Fruit fly (Drosophila melanogaster): Measurements from ENCODE around the gene AkhR.

Gene AkhR

dm6 chr2L:6717460-6717859, 1.5 kb upstream of the AkhR start, which contains the start of gene Aatf (continued):
- no peak for TF ChIP-seq NfI (GFP tag; optimal IDR thresholded peaks at IDR 0.05)
- no peak for TF ChIP-seq CG11504 (tag; optimal IDR thresholded peaks at IDR 0.05)
- TF ChIP-seq CG14710 (tag; optimal IDR thresholded peaks at IDR 0.05) = peak; percentile 63
- no peak for TF ChIP-seq Sox102F (GFP tag; optimal IDR thresholded peaks at IDR 0.05)
- TF ChIP-seq stc (GFP tag; IDR thresholded peaks at IDR 0.05) = no peak
- no peak for TF ChIP-seq HLH54F (GFP tag; optimal IDR thresholded peaks at IDR 0.05)
- TF ChIP-seq CG9727 (GFP tag; optimal IDR thresholded peaks at IDR 0.05) = no peak
- TF ChIP-seq CG1792 (GFP tag; optimal IDR thresholded peaks at IDR 0.05) = no peak
- TF ChIP-seq CG17912 (GFP tag; optimal IDR thresholded peaks at IDR 0.05) = no peak
- TF ChIP-seq BEAF-32 (GFP tag; optimal IDR thresholded peaks at IDR 0.05) = peak; percentile 88
- no peak for TF ChIP-seq CG32532 (GFP tag; IDR thresholded peaks at IDR 0.05)
- no peak for TF ChIP-seq kay (GFP tag; optimal IDR thresholded peaks at IDR 0.05)
- no peak for TF ChIP-seq seq (GFP tag; IDR thresholded peaks at IDR 0.05)
- TF ChIP-seq slbo (GFP tag; IDR thresholded peaks at IDR 0.05) = no peak
- TF ChIP-seq cas (GFP tag; IDR thresholded peaks at IDR 0.05) = no peak
- TF ChIP-seq Xbp1 (GFP tag; optimal IDR thresholded peaks at IDR 0.05) = no peak
- TF ChIP-seq knrl (GFP tag; IDR thresholded peaks at IDR 0.05; ENCODE audit: partially characterized antibody) = peak; percentile 80
- TF ChIP-seq CG17361 (GFP tag; IDR thresholded peaks at IDR 0.05) = no peak
- no peak for TF ChIP-seq emc (GFP tag; optimal IDR thresholded peaks at IDR 0.05)
- no peak for TF ChIP-seq Atf-2 (GFP tag; optimal IDR thresholded peaks at IDR 0.05)
- no peak for TF ChIP-seq CG12744 (GFP tag; optimal IDR thresholded peaks at IDR 0.05)
- no peak for TF ChIP-seq ssp (GFP tag; IDR thresholded peaks at IDR 0.05)
- no peak for TF ChIP-seq kni (GFP tag; optimal IDR thresholded peaks at IDR 0.05)
- TF ChIP-seq CG2202 (tag; optimal IDR thresholded peaks at IDR 0.05) = no peak
- TF ChIP-seq Dfd (GFP tag; optimal IDR thresholded peaks at IDR 0.05) = no peak
- TF ChIP-seq so (GFP tag; IDR thresholded peaks at IDR 0.05) = no peak
- no peak for TF ChIP-seq CG11695 (GFP tag; IDR thresholded peaks at IDR 0.05)
- TF ChIP-seq CG5953 (GFP tag; IDR thresholded peaks at IDR 0.05) = no peak
- TF ChIP-seq PHDP (tag; optimal IDR thresholded peaks at IDR 0.05) = no peak
- TF ChIP-seq CG9932 (GFP tag; IDR thresholded peaks at IDR 0.05) = no peak; the same call in 1 of the 2 replicates
- TF ChIP-seq Optix (GFP tag; IDR thresholded peaks at IDR 0.05) = no peak
- no peak for TF ChIP-seq Vsx1 (GFP tag; optimal IDR thresholded peaks at IDR 0.05)
- TF ChIP-seq CG13287 (GFP tag; IDR thresholded peaks at IDR 0.05; ENCODE audit: partially characterized antibody) = peak; percentile 95
- no peak for TF ChIP-seq trh (GFP tag; optimal IDR thresholded peaks at IDR 0.05)
- TF ChIP-seq CG8290 (GFP tag; optimal IDR thresholded peaks at IDR 0.05) = no peak
- no peak for TF ChIP-seq CG8290 (tag; optimal IDR thresholded peaks at IDR 0.05)
- TF ChIP-seq vvl (GFP tag; IDR thresholded peaks at IDR 0.05) = no peak
- no peak for TF ChIP-seq mirr (GFP tag; optimal IDR thresholded peaks at IDR 0.05)
- no peak for TF ChIP-seq al (GFP tag; IDR thresholded peaks at IDR 0.05)
- TF ChIP-seq CG13624 (GFP tag; optimal IDR thresholded peaks at IDR 0.05) = no peak
- no peak for TF ChIP-seq rib (GFP tag; IDR thresholded peaks at IDR 0.05)
- TF ChIP-seq CG8359 (GFP tag; optimal IDR thresholded peaks at IDR 0.05; ENCODE audit: borderline replicate concordance) = no peak
- peak; percentile 92 for TF ChIP-seq MESR4 (GFP tag; optimal IDR thresholded peaks at IDR 0.05)
- no peak for TF ChIP-seq gem (tag; optimal IDR thresholded peaks at IDR 0.05)
- no peak for TF ChIP-seq Mes4 (GFP tag; optimal IDR thresholded peaks at IDR 0.05)
- TF ChIP-seq Ets97D (GFP tag; optimal IDR thresholded peaks at IDR 0.05) = peak; percentile 8
- TF ChIP-seq sd (tag; optimal IDR thresholded peaks at IDR 0.05) = peak; percentile 55
- TF ChIP-seq Dek (tag; optimal IDR thresholded peaks at IDR 0.05) = no peak
- TF ChIP-seq CG10267 (tag; optimal IDR thresholded peaks at IDR 0.05) = peak; percentile 50
- TF ChIP-seq CG1529 (GFP tag; optimal IDR thresholded peaks at IDR 0.05) = no peak
- TF ChIP-seq Chrac-16 (GFP tag; optimal IDR thresholded peaks at IDR 0.05) = no peak
- TF ChIP-seq Fer1 (GFP tag; optimal IDR thresholded peaks at IDR 0.05) = no peak
- TF ChIP-seq crol (GFP tag; IDR thresholded peaks at IDR 0.05) = no peak

All from whole organism, embryonic.